In genomic region chr2L:3437068-3437467, dm6 we compare ENCODE assay signal across 1 fruit fly cellular context.
TF ChIP-seq lines count a peak whose summit lies in the region.

No protein-coding gene starts in this region.

TF ChIP-seq in whole organism, embryonic, 481 proteins besides CTCF, POLR2A, EP300 and RAD21 (continued from another document and continues in another):
- TF ChIP-seq Opbp (GFP tag; IDR thresholded peaks at IDR 0.05; lab: Robert Waterston, UW; ENCODE audit: partially characterized antibody) (no peak), E2f2 (GFP tag; IDR thresholded peaks at IDR 0.05; lab: Robert Waterston, UW) (peak; percentile 37; the same call in 1 of the 2 replicates), CoRest (tag; optimal IDR thresholded peaks at IDR 0.05; lab: Kevin White, UChicago) (peak; percentile 51), Dp (GFP tag; optimal IDR thresholded peaks at IDR 0.05; lab: Kevin White, UChicago) (no peak), CG10654 (GFP tag; optimal IDR thresholded peaks at IDR 0.05; lab: Kevin White, UChicago) (no peak), NFAT (GFP tag; IDR thresholded peaks at IDR 0.05; lab: Robert Waterston, UW) (no peak), chn (GFP tag; optimal IDR thresholded peaks at IDR 0.05; lab: Kevin White, UChicago) (peak; percentile 38), yki (optimal IDR thresholded peaks at IDR 0.05; lab: Kevin White, UChicago) (no peak), al (GFP tag; IDR thresholded peaks at IDR 0.05; lab: Robert Waterston, UW) (no peak), stwl (tag; optimal IDR thresholded peaks at IDR 0.05; lab: Kevin White, UChicago) (no peak), schlank (tag; optimal IDR thresholded peaks at IDR 0.05; lab: Kevin White, UChicago) (no peak), CG10366 (GFP tag; IDR thresholded peaks at IDR 0.05; lab: Robert Waterston, UW) (peak; percentile 59), CG8388 (GFP tag; optimal IDR thresholded peaks at IDR 0.05; lab: Kevin White, UChicago) (peak; percentile 34), rib (GFP tag; IDR thresholded peaks at IDR 0.05; lab: Robert Waterston, UW) (no peak), Lhr (GFP tag; optimal IDR thresholded peaks at IDR 0.05; lab: Kevin White, UChicago) (no peak), ind (GFP tag; optimal IDR thresholded peaks at IDR 0.05; lab: Kevin White, UChicago) (peak; percentile 49), ro (GFP tag; IDR thresholded peaks at IDR 0.05; lab: Robert Waterston, UW) (no peak), CG1233 (GFP tag; optimal IDR thresholded peaks at IDR 0.05; lab: Kevin White, UChicago) (peak; percentile 50), CG10209 (GFP tag; optimal IDR thresholded peaks at IDR 0.05; lab: Kevin White, UChicago) (peak; percentile 27), Dip3 (GFP tag; optimal IDR thresholded peaks at IDR 0.05; lab: Kevin White, UChicago) (no peak), zen (tag; optimal IDR thresholded peaks at IDR 0.05; lab: Kevin White, UChicago) (peak; percentile 57), tin (GFP tag; optimal IDR thresholded peaks at IDR 0.05; lab: Kevin White, UChicago) (peak; percentile 3), CG11093 (GFP tag; IDR thresholded peaks at IDR 0.05; lab: Robert Waterston, UW) (no peak), fd102C (GFP tag; optimal IDR thresholded peaks at IDR 0.05; lab: Kevin White, UChicago) (no peak), CG34422 (GFP tag; IDR thresholded peaks at IDR 0.05; lab: Robert Waterston, UW) (peak; percentile 67; the same call in 2 of the 3 replicates), emc (GFP tag; optimal IDR thresholded peaks at IDR 0.05; lab: Kevin White, UChicago) (no peak), CG3726 (GFP tag; IDR thresholded peaks at IDR 0.05; lab: Robert Waterston, UW) (no peak), Hmr (GFP tag; optimal IDR thresholded peaks at IDR 0.05; lab: Kevin White, UChicago) (peak; percentile 26), CG15696 (tag; optimal IDR thresholded peaks at IDR 0.05; lab: Kevin White, UChicago) (peak; percentile 53), dysf (GFP tag; IDR thresholded peaks at IDR 0.05; lab: Robert Waterston, UW) (peak; percentile 65), CrebB (tag; optimal IDR thresholded peaks at IDR 0.05; lab: Kevin White, UChicago) (peak; percentile 50), Vsx1 (GFP tag; optimal IDR thresholded peaks at IDR 0.05; lab: Kevin White, UChicago) (no peak), nmo (GFP tag; optimal IDR thresholded peaks at IDR 0.05; lab: Kevin White, UChicago) (peak; percentile 45), esg (GFP tag; conservative IDR thresholded peaks at IDR 0.05; lab: Robert Waterston, UW) (peak; percentile 35; the same call in 1 of the 2 replicates), disco-r (GFP tag; optimal IDR thresholded peaks at IDR 0.05; lab: Kevin White, UChicago) (no peak), CG9215 (GFP tag; IDR thresholded peaks at IDR 0.05; lab: Robert Waterston, UW) (no peak), CG17829 (tag; optimal IDR thresholded peaks at IDR 0.05; lab: Kevin White, UChicago) (peak; percentile 71), CG13775 (GFP tag; optimal IDR thresholded peaks at IDR 0.05; lab: Kevin White, UChicago) (no peak), CG2678 (tag; optimal IDR thresholded peaks at IDR 0.05; lab: Kevin White, UChicago) (peak; percentile 73), caup (GFP tag; optimal IDR thresholded peaks at IDR 0.05; lab: Kevin White, UChicago; ENCODE audit: severe bottlenecking) (peak; percentile 18), Dip2 (GFP tag; IDR thresholded peaks at IDR 0.05; lab: Robert Waterston, UW) (no peak), CG12299 (tag; optimal IDR thresholded peaks at IDR 0.05; lab: Kevin White, UChicago) (no peak), bsh (GFP tag; optimal IDR thresholded peaks at IDR 0.05; lab: Kevin White, UChicago) (peak; percentile 46 to 80), Bteb2 (GFP tag; optimal IDR thresholded peaks at IDR 0.05; lab: Kevin White, UChicago) (no peak), CG7928 (GFP tag; optimal IDR thresholded peaks at IDR 0.05; lab: Kevin White, UChicago) (no peak), Fer2 (tag; optimal IDR thresholded peaks at IDR 0.05; lab: Kevin White, UChicago) (no peak), Jarid2 (GFP tag; optimal IDR thresholded peaks at IDR 0.05; lab: Kevin White, UChicago) (no peak), CG32767 (GFP tag; IDR thresholded peaks at IDR 0.05; lab: Robert Waterston, UW) (peak; percentile 59; the same call in 1 of the 2 replicates), CG4707 (GFP tag; optimal IDR thresholded peaks at IDR 0.05; lab: Kevin White, UChicago) (peak; percentile 5), Lpt (GFP tag; optimal IDR thresholded peaks at IDR 0.05; lab: Kevin White, UChicago) (no peak), Dek (tag; optimal IDR thresholded peaks at IDR 0.05; lab: Kevin White, UChicago) (no peak), ttk (GFP tag; IDR thresholded peaks at IDR 0.05; lab: Robert Waterston, UW) (0 out of 2 replicates have a peak, but pooled peaks have one; percentile 41), sd (tag; optimal IDR thresholded peaks at IDR 0.05; lab: Kevin White, UChicago) (no peak), CG12071 (GFP tag; optimal IDR thresholded peaks at IDR 0.05; lab: Kevin White, UChicago) (peak; percentile 63), CG6813 (GFP tag; optimal IDR thresholded peaks at IDR 0.05; lab: Kevin White, UChicago) (peak; percentile 49), sug (tag; optimal IDR thresholded peaks at IDR 0.05; lab: Kevin White, UChicago) (no peak), MESR4 (GFP tag; optimal IDR thresholded peaks at IDR 0.05; lab: Kevin White, UChicago) (no peak), pb (GFP tag; optimal IDR thresholded peaks at IDR 0.05; lab: Kevin White, UChicago) (no peak), Pdp1 (GFP tag; optimal IDR thresholded peaks at IDR 0.05; lab: Kevin White, UChicago) (peak; percentile 18 to 24), Oaz (GFP tag; IDR thresholded peaks at IDR 0.05; lab: Robert Waterston, UW) (peak; percentile 74), MTF-1 (GFP tag; optimal IDR thresholded peaks at IDR 0.05; lab: Kevin White, UChicago; ENCODE audit: borderline replicate concordance) (peak; percentile 15), CG10462 (GFP tag; optimal IDR thresholded peaks at IDR 0.05; lab: Kevin White, UChicago) (no peak), CG6254 (GFP tag; optimal IDR thresholded peaks at IDR 0.05; lab: Kevin White, UChicago) (peak; percentile 61), jigr1 (GFP tag; IDR thresholded peaks at IDR 0.05; lab: Robert Waterston, UW) (0 out of 3 replicates have a peak, but pooled peaks have one; percentile 35), CG14667 (GFP tag; IDR thresholded peaks at IDR 0.05; lab: Robert Waterston, UW) (no peak), CG10979 (tag; optimal IDR thresholded peaks at IDR 0.05; lab: Kevin White, UChicago) (peak; percentile 73), CG13123 (GFP tag; optimal IDR thresholded peaks at IDR 0.05; lab: Kevin White, UChicago) (no peak), hth (optimal IDR thresholded peaks at IDR 0.05; lab: Kevin White, UChicago) (no peak), H15 (GFP tag; IDR thresholded peaks at IDR 0.05; lab: Robert Waterston, UW) (peak; percentile 56; the same call in 1 of the 3 replicates), Hey (tag; optimal IDR thresholded peaks at IDR 0.05; lab: Kevin White, UChicago) (no peak), ken (GFP tag; IDR thresholded peaks at IDR 0.05; lab: Robert Waterston, UW) (0 out of 3 replicates have a peak, but pooled peaks have one; percentile 35), CG30020 (tag; optimal IDR thresholded peaks at IDR 0.05; lab: Kevin White, UChicago) (no peak), CG8281 (tag; optimal IDR thresholded peaks at IDR 0.05; lab: Kevin White, UChicago) (peak; percentile 29), Hsf (GFP tag; optimal IDR thresholded peaks at IDR 0.05; lab: Kevin White, UChicago) (no peak), Stat92E (GFP tag; optimal IDR thresholded peaks at IDR 0.05; lab: Kevin White, UChicago) (no peak), phol (tag; optimal IDR thresholded peaks at IDR 0.05; lab: Kevin White, UChicago) (peak; percentile 74), unpg (GFP tag; optimal IDR thresholded peaks at IDR 0.05; lab: Kevin White, UChicago) (peak; percentile 73), knrl (GFP tag; IDR thresholded peaks at IDR 0.05; lab: Robert Waterston, UW; ENCODE audit: partially characterized antibody) (no peak), fd96Cb (tag; optimal IDR thresholded peaks at IDR 0.05; lab: Kevin White, UChicago) (peak; percentile 51), CG11696 (GFP tag; IDR thresholded peaks at IDR 0.05; lab: Robert Waterston, UW) (no peak), CG15479 (GFP tag; optimal IDR thresholded peaks at IDR 0.05; lab: Kevin White, UChicago) (no peak), CG6683 (GFP tag; optimal IDR thresholded peaks at IDR 0.05; lab: Kevin White, UChicago) (no peak), CG10321 (GFP tag; IDR thresholded peaks at IDR 0.05; lab: Robert Waterston, UW) (peak; percentile 49; the same call in 1 of the 2 replicates), ems (GFP tag; optimal IDR thresholded peaks at IDR 0.05; lab: Kevin White, UChicago) (peak; percentile 4), Hr39 (optimal IDR thresholded peaks at IDR 0.05; lab: Kevin White, UChicago) (no peak), CG9609 (GFP tag; optimal IDR thresholded peaks at IDR 0.05; lab: Kevin White, UChicago) (peak; percentile 11), chif (GFP tag; optimal IDR thresholded peaks at IDR 0.05; lab: Kevin White, UChicago) (peak; percentile 45 to 46), Side (GFP tag; optimal IDR thresholded peaks at IDR 0.05; lab: Kevin White, UChicago) (no peak), Trl (optimal IDR thresholded peaks at IDR 0.05; lab: Kevin White, UChicago) (no peak), Trl (GFP tag; optimal IDR thresholded peaks at IDR 0.05; lab: Kevin White, UChicago) (peak; percentile 22), CG7786 (GFP tag; optimal IDR thresholded peaks at IDR 0.05; lab: Kevin White, UChicago) (no peak), fru (optimal IDR thresholded peaks at IDR 0.05; lab: Kevin White, UChicago) (no peak), Dfd (GFP tag; optimal IDR thresholded peaks at IDR 0.05; lab: Kevin White, UChicago) (no peak), NfI (GFP tag; optimal IDR thresholded peaks at IDR 0.05; lab: Kevin White, UChicago) (peak; percentile 36), aop (GFP tag; IDR thresholded peaks at IDR 0.05; lab: Robert Waterston, UW) (no peak), Hmx (GFP tag; optimal IDR thresholded peaks at IDR 0.05; lab: Kevin White, UChicago) (no peak), Hr78 (GFP tag; optimal IDR thresholded peaks at IDR 0.05; lab: Kevin White, UChicago) (peak in 1 of 2 experiments; percentile 12), hbn (GFP tag; IDR thresholded peaks at IDR 0.05; lab: Robert Waterston, UW; ENCODE audit: partially characterized antibody) (no peak), E2f1 (GFP tag; IDR thresholded peaks at IDR 0.05; lab: Robert Waterston, UW) (peak; percentile 49), HLHmδ (GFP tag; optimal IDR thresholded peaks at IDR 0.05; lab: Kevin White, UChicago) (no peak), twi (tag; optimal IDR thresholded peaks at IDR 0.05; lab: Kevin White, UChicago) (no peak), CG34376 (GFP tag; optimal IDR thresholded peaks at IDR 0.05; lab: Kevin White, UChicago) (no peak), Med (GFP tag; lab: Kevin White, UChicago) (peak; percentile 84), Atf-2 (GFP tag; optimal IDR thresholded peaks at IDR 0.05; lab: Kevin White, UChicago) (no peak), CG14965 (GFP tag; optimal IDR thresholded peaks at IDR 0.05; lab: Kevin White, UChicago; ENCODE audit: borderline replicate concordance) (no peak), CG43689 (GFP tag; IDR thresholded peaks at IDR 0.05; lab: Robert Waterston, UW) (peak; percentile 62), oc (tag; optimal IDR thresholded peaks at IDR 0.05; lab: Kevin White, UChicago) (peak; percentile 38), zf30C (GFP tag; optimal IDR thresholded peaks at IDR 0.05; lab: Kevin White, UChicago) (no peak), pita (GFP tag; optimal IDR thresholded peaks at IDR 0.05; lab: Kevin White, UChicago) (no peak), abd-A (tag; optimal IDR thresholded peaks at IDR 0.05; lab: Kevin White, UChicago) (no peak), CG1832 (GFP tag; optimal IDR thresholded peaks at IDR 0.05; lab: Kevin White, UChicago) (no peak), CG13424 (tag; optimal IDR thresholded peaks at IDR 0.05; lab: Kevin White, UChicago) (peak; percentile 71), gt (GFP tag; IDR thresholded peaks at IDR 0.05; lab: Robert Waterston, UW) (no peak), tgo (GFP tag; IDR thresholded peaks at IDR 0.05; lab: Robert Waterston, UW) (peak; percentile 63; the same call in 2 of the 3 replicates), CG12155 (GFP tag; optimal IDR thresholded peaks at IDR 0.05; lab: Kevin White, UChicago) (no peak), odd (GFP tag; optimal IDR thresholded peaks at IDR 0.05; lab: Kevin White, UChicago) (peak; percentile 33), Usf (GFP tag; optimal IDR thresholded peaks at IDR 0.05; lab: Kevin White, UChicago) (no peak), inv (GFP tag; IDR thresholded peaks at IDR 0.05; lab: Robert Waterston, UW; ENCODE audit: partially characterized antibody) (no peak), sens-2 (GFP tag; IDR thresholded peaks at IDR 0.05; lab: Robert Waterston, UW) (peak; percentile 63), salm (tag; optimal IDR thresholded peaks at IDR 0.05; lab: Kevin White, UChicago) (peak; percentile 60), D19A (tag; optimal IDR thresholded peaks at IDR 0.05; lab: Kevin White, UChicago) (peak; percentile 31), B-H1 (GFP tag; IDR thresholded peaks at IDR 0.05; lab: Robert Waterston, UW) (peak; percentile 42; the same call in 2 of the 3 replicates), Ravus (GFP tag; IDR thresholded peaks at IDR 0.05; lab: Robert Waterston, UW) (no peak), cwo (GFP tag; optimal IDR thresholded peaks at IDR 0.05; lab: Kevin White, UChicago) (peak; percentile 7), CG14050 (GFP tag; IDR thresholded peaks at IDR 0.05; lab: Robert Waterston, UW) (peak; percentile 37; the same call in 2 of the 3 replicates), HLH3B (GFP tag; IDR thresholded peaks at IDR 0.05; lab: Robert Waterston, UW) (peak; percentile 73), ara (GFP tag; IDR thresholded peaks at IDR 0.05; lab: Robert Waterston, UW) (peak; percentile 51; the same call in 1 of the 2 replicates), sisA (GFP tag; IDR thresholded peaks at IDR 0.05; lab: Robert Waterston, UW) (0 out of 2 replicates have a peak, but pooled peaks have one; percentile 6), CG2120 (GFP tag; optimal IDR thresholded peaks at IDR 0.05; lab: Kevin White, UChicago) (no peak), ham (GFP tag; IDR thresholded peaks at IDR 0.05; lab: Robert Waterston, UW) (no peak), CG11085 (GFP tag; IDR thresholded peaks at IDR 0.05; lab: Robert Waterston, UW) (no peak), Ptx1 (GFP tag; IDR thresholded peaks at IDR 0.05; lab: Robert Waterston, UW) (peak; percentile 54), wor (GFP tag; IDR thresholded peaks at IDR 0.05; lab: Robert Waterston, UW) (0 out of 2 replicates have a peak, but pooled peaks have one; percentile 24), crc (GFP tag; optimal IDR thresholded peaks at IDR 0.05; lab: Kevin White, UChicago) (no peak)
